Worm (Caenorhabditis elegans) whole organism, young adult: ENCODE measurements around the gene gst-34.

ENCODE experiments used
- T26A5.8 ChIP-seq: sonication (generic microtip); optimal IDR thresholded peaks from 2 replicates; lab custom pipeline; 2016; ENCODE audit warnings: missing genetic modification characterization, missing compliant biosample characterization
- ceh-40 ChIP-seq: fragments of 200-800 bp; sonication (Bioruptor generic); IDR thresholded peaks from 2 replicates; pipeline ENCODE4 v1.3.6; 2022; ENCODE audit warnings: missing genetic modification characterization, missing compliant biosample characterization
- chd-7 ChIP-seq: sonication (generic microtip); optimal IDR thresholded peaks from 2 replicates; lab custom pipeline; 2016; ENCODE audit warnings: mild to moderate bottlenecking, missing genetic modification characterization, moderate library complexity, missing compliant biosample characterization
- egl-18 ChIP-seq: fragments of 200-800 bp; sonication (Bioruptor generic); IDR thresholded peaks from 2 replicates; pipeline ENCODE4 v1.3.6; 2022; ENCODE audit warnings: missing genetic modification reagents, missing genetic modification characterization, missing compliant biosample characterization
- ets-4 ChIP-seq: fragments of 200-800 bp; sonication (Bioruptor generic); optimal IDR thresholded peaks from 2 replicates; lab custom pipeline; 2018; ENCODE audit warnings: mild to moderate bottlenecking, missing genetic modification characterization, missing compliant biosample characterization
- nhr-80 ChIP-seq: sonication (generic microtip); optimal IDR thresholded peaks from 2 replicates; lab custom pipeline; 2016; ENCODE audit warnings: missing genetic modification characterization, missing compliant biosample characterization
- nhr-90 ChIP-seq: sonication (generic microtip); optimal IDR thresholded peaks from 2 replicates; lab custom pipeline; 2016; ENCODE audit warnings: missing genotype, mild to moderate bottlenecking, missing genetic modification characterization, missing compliant biosample characterization
- pha-4 ChIP-seq: fragments of 150-350 bp; sonication (generic microtip); optimal IDR thresholded peaks from 2 replicates; lab custom pipeline; 2014; ENCODE audit warnings: missing biosample characterization, missing genetic modification reagents, missing genetic modification characterization
- repo-1 ChIP-seq: sonication (generic microtip); optimal IDR thresholded peaks from 2 replicates; lab custom pipeline; 2017; ENCODE audit warnings: mild to moderate bottlenecking, missing genetic modification characterization, missing compliant biosample characterization
- sea-2 ChIP-seq: fragments of 200-800 bp; sonication (Bioruptor generic); IDR thresholded peaks from 2 replicates; pipeline ENCODE4 v1.3.6; 2022; ENCODE audit warnings: missing genetic modification characterization, missing compliant biosample characterization

DNA sequence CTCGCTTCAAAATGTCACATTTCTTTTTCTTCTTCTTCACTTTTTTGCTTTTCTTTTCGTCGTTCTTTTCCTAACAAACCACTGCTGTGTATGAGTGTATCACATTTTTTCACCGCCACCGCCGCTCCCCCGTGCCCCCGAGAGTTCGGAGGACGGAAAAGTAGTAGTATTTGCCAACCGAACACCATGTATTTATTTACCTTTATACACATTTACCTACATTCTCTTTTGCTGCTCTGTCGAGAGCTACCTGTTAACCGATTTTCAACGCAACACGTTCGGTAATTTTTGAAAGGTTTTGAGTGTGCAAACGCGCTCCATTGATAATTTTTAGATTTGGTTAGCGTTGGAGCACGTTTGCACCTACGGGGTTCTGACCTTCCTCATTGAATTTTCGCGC is 23.2 kb upstream of the gst-34 start:
- no peak for TF ChIP-seq ets-4 (GFP tag; lab: Kevin White, UChicago)
- TF ChIP-seq chd-7 (tag; lab: Kevin White, UChicago) = no peak
- TF ChIP-seq nhr-80 (tag; lab: Kevin White, UChicago) = no peak
- TF ChIP-seq egl-18 = no peak
- no peak for TF ChIP-seq nhr-90 (tag; lab: Kevin White, UChicago)
- no peak for TF ChIP-seq sea-2 (GFP tag; lab: Robert Waterston, UW)
- no peak for TF ChIP-seq repo-1 (tag; lab: Kevin White, UChicago)
- no peak for TF ChIP-seq pha-4 (tag; lab: Kevin White, UChicago)
- no peak for TF ChIP-seq T26A5.8 (tag; lab: Kevin White, UChicago)
- no peak for TF ChIP-seq ceh-40 (GFP tag; lab: Robert Waterston, UW)
